Worm (Caenorhabditis elegans) whole organism, mixed stage, embryonic: ENCODE data around the gene mrpl-53.

ENCODE experiments used
- ces-1 ChIP-seq: fragments of 150-350 bp; optimal IDR thresholded peaks from 2 replicates; lab custom pipeline; 2014; ENCODE audit warnings: missing biosample characterization, missing genetic modification reagents, missing genetic modification characterization
- elt-1 ChIP-seq: sonication (generic microtip); optimal IDR thresholded peaks from 2 replicates; lab custom pipeline; 2017; ENCODE audit warnings: missing genetic modification characterization, mild to moderate bottlenecking, missing compliant biosample characterization, antibody characterized with exemption, moderate library complexity, borderline replicate concordance; ENCODE audit not compliant: insufficient read depth
- elt-3 ChIP-seq: fragments of 150-350 bp; optimal IDR thresholded peaks from 2 replicates; lab custom pipeline; 2014; ENCODE audit warnings: missing biosample characterization, missing genetic modification characterization
- mab-5 ChIP-seq: fragments of 150-350 bp; optimal IDR thresholded peaks from 2 replicates; lab custom pipeline; 2014; ENCODE audit warnings: missing biosample characterization, missing genetic modification characterization
- mls-2 ChIP-seq: sonication (generic microtip); optimal IDR thresholded peaks from 2 replicates; lab custom pipeline; 2016; ENCODE audit warnings: mild to moderate bottlenecking, missing genetic modification characterization, moderate library complexity, missing compliant biosample characterization
- nhr-12 ChIP-seq: fragments of 150-350 bp; optimal IDR thresholded peaks from 2 replicates; lab custom pipeline; 2014; ENCODE audit warnings: missing biosample characterization, missing genetic modification characterization
- nhr-237 ChIP-seq: fragments of 150-350 bp; optimal IDR thresholded peaks from 2 replicates; lab custom pipeline; 2014; ENCODE audit warnings: missing biosample characterization, missing genetic modification characterization
- unc-62 ChIP-seq: fragments of 150-350 bp; optimal IDR thresholded peaks from 2 replicates; lab custom pipeline; 2014; ENCODE audit warnings: missing biosample characterization, missing genetic modification reagents, missing genetic modification characterization

DNA sequence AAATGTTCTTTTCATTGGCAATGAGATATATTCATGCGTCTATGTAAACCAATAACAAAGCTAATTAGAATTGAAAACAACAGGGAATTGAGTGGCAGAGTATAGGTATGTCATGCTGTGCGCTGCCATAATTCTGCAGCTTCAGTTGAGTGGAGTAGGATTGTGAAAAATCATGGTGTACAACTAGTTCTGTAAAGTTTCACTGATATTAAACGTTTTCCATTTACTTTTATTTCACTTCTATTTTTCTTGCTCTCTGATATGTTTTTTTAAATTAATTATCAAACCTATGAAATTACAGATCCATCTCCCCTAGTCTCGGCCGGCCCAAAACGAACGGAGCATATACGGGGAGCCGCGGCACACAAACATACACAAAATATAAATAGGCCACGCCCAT is 21.8 kb upstream of the mrpl-53 start, which contains the start of gene exc-7:
- TF ChIP-seq nhr-237 (tag; lab: Kevin White, UChicago), result no peak
- TF ChIP-seq unc-62, result no peak
- TF ChIP-seq ces-1 (GFP tag; lab: Kevin White, UChicago), result no peak
- no peak for TF ChIP-seq nhr-12 (tag; lab: Kevin White, UChicago)
- TF ChIP-seq mab-5 (tag; lab: Kevin White, UChicago), result no peak
- no peak for TF ChIP-seq mls-2 (tag; lab: Kevin White, UChicago)
- TF ChIP-seq elt-3, result no peak
- no peak for TF ChIP-seq elt-1 (tag; lab: Kevin White, UChicago)
